Worm (Caenorhabditis elegans): ENCODE measurements around the gene C36E8.4.

- TF ChIP-seq ceh-82 (tag; optimal IDR thresholded peaks at IDR 0.05): no peak
- TF ChIP-seq lin-15B (tag; optimal IDR thresholded peaks at IDR 0.05): no peak
- no peak for TF ChIP-seq fos-1 (tag; optimal IDR thresholded peaks at IDR 0.05)
- no peak for TF ChIP-seq nhr-42 (GFP tag; IDR thresholded peaks at IDR 0.05)
- TF ChIP-seq attf-4 (tag; optimal IDR thresholded peaks at IDR 0.05): no peak
- no peak for TF ChIP-seq nhr-77 (tag; optimal IDR thresholded peaks at IDR 0.05)
- no peak for TF ChIP-seq lim-7 (GFP tag; IDR thresholded peaks at IDR 0.05)
- no peak for TF ChIP-seq Y5F2A.4 (GFP tag; optimal IDR thresholded peaks at IDR 0.05)
- TF ChIP-seq T26A8.4 (GFP tag; IDR thresholded peaks at IDR 0.05): no peak
- TF ChIP-seq lin-13 (GFP tag; optimal IDR thresholded peaks at IDR 0.05): no peak
- TF ChIP-seq lsy-2 (tag; optimal IDR thresholded peaks at IDR 0.05): no peak
- TF ChIP-seq spr-1 (tag; optimal IDR thresholded peaks at IDR 0.05): no peak
These were observed 18.7 kb downstream of the C36E8.4 start for ce11 chrIII:4030839-4031238.

Data from whole organism, L4 larva.